Fruit fly (Drosophila melanogaster): Measurements from ENCODE around the gene Grd.

dm6 chr3L:17841085-17841606 lies 18.0 kb downstream of the Grd start, which contains the start of gene CG5577:
- TF ChIP-seq CTCF (optimal IDR thresholded peaks at IDR 0.05) (no peak), CG8478 (optimal IDR thresholded peaks at IDR 0.05) (no peak)
